Worm (Caenorhabditis elegans) whole organism, midembryonic: ENCODE measurements around the gene lin-32.

ENCODE experiments used
- T22C8.4 ChIP-seq: fragments of 200-800 bp; sonication (Bioruptor generic); IDR thresholded peaks from 2 replicates; pipeline ENCODE4 v1.3.6; 2022; ENCODE audit warnings: missing genetic modification characterization, missing compliant biosample characterization
- cog-1 ChIP-seq: sonication (generic microtip); optimal IDR thresholded peaks from 2 replicates; lab custom pipeline; 2016; ENCODE audit warnings: missing genetic modification characterization, missing compliant biosample characterization
- flt-1 ChIP-seq: fragments of 200-800 bp; sonication (Bioruptor generic); IDR thresholded peaks from 2 replicates; pipeline ENCODE4 v1.3.6; 2022; ENCODE audit warnings: missing genetic modification characterization, missing compliant biosample characterization
- klf-2 ChIP-seq: fragments of 200-800 bp; sonication (Bioruptor generic); conservative IDR thresholded peaks from 2 replicates; pipeline ENCODE4 v1.3.6; 2022; ENCODE audit warnings: missing genetic modification reagents, missing genetic modification characterization, missing compliant biosample characterization
- med-1 ChIP-seq: sonication (generic microtip); optimal IDR thresholded peaks from 2 replicates; lab custom pipeline; 2017; ENCODE audit warnings: missing genetic modification characterization, mild to moderate bottlenecking, missing compliant biosample characterization, antibody characterized with exemption, missing genetic modification reagents; ENCODE audit not compliant: insufficient read depth
- ref-1 ChIP-seq: fragments of 200-800 bp; sonication (Bioruptor generic); conservative IDR thresholded peaks from 2 replicates; pipeline ENCODE4 v1.3.6; 2022; ENCODE audit warnings: missing genetic modification reagents, missing genetic modification characterization, missing compliant biosample characterization
- tab-1 ChIP-seq: fragments of 200-800 bp; sonication (Bioruptor generic); IDR thresholded peaks from 2 replicates; pipeline ENCODE4 v1.3.6; 2022; ENCODE audit warnings: missing genetic modification characterization, missing compliant biosample characterization
- ztf-23 ChIP-seq: fragments of 200-800 bp; sonication (Bioruptor generic); IDR thresholded peaks from 2 replicates; pipeline ENCODE4 v1.3.6; 2022; ENCODE audit warnings: missing genetic modification reagents, missing genetic modification characterization, missing compliant biosample characterization
- ztf-29 ChIP-seq: fragments of 200-800 bp; sonication (Bioruptor generic); IDR thresholded peaks from 2 replicates; pipeline ENCODE4 v1.3.6; 2022; ENCODE audit warnings: missing genetic modification reagents, missing genetic modification characterization, missing compliant biosample characterization

Gene lin-32

DNA sequence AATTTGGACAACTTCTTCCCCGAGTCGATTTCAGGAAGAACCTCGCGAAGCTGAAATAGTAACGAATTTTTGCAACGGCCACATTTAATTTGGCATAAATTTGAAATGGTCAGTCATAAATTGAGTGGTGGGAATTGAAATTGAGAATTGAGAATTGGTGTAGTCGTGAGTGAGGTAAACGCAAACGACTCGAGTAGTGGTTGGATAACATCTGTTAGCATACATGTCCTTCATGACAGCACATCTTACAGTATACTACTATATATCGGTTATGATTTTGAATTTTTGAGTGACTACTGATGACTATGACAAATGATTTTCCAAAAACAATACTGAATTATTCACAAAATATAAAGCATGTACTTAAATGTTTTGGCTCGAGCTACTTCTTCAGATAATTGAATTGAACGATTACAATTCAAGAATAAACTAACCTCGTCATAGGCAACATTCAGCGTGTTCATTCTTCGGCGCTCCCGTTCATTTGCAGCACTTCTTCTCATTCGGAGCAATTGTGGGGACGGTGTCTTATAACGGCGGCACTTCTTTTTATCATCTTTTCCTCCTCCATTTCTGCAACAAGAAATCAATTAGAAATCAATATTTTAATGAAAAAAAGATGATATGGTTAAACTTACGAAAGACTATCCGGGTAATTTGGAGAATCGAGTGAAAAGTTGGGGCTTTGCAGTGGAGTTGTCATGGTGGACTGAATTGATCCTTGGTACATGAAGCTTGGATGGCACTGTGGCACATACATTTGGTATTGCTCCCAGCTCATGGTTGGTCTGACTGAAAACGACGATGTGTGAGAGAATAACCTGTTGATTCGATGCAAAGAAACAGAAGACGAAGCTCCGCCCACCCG lies at the start of gene lin-32:
Gene lin-32, minus strand, starts transcription at position 818 of the 868 bp plus-strand sequence.
- no peak for TF ChIP-seq tab-1

- TF ChIP-seq med-1 (no peak), klf-2 (GFP tag; lab: Robert Waterston, UW) (no peak), T22C8.4 (GFP tag; lab: Robert Waterston, UW) (no peak), ztf-23 (GFP tag; lab: Robert Waterston, UW) (no peak), tab-1 (no peak), ztf-29 (GFP tag; lab: Robert Waterston, UW) (no peak), cog-1 (tag; lab: Kevin White, UChicago) (no peak), flt-1 (GFP tag; lab: Robert Waterston, UW) (no peak), ref-1 (GFP tag; lab: Robert Waterston, UW) (no peak)
These were observed 46.1 kb upstream of the lin-32 start for ce11 chrX:2276000-2276399.

DNA sequence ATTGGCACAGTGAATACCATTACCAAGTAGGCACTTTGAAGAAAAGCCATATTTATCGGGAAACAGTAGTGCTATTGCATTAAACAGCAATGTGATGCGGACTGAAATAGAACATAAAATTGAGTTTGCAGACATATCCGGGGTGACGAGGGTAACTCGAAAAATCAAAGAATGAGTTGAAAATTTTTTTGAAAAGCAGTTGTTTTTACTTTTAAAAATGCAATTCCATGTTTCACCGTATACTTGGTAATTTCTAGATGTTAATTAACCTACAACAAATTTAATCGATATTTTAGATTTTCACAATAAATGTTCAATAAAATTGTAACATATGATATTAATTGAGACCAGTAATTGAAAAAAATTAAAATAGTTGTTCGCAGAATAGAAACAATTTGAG lies 44.3 kb upstream of the lin-32 start, which contains the start of gene AH9.4:
Gene AH9.4, minus strand, starts transcription at position 101 of the 400 bp plus-strand sequence.
- TF ChIP-seq ztf-29 (GFP tag; lab: Robert Waterston, UW) (no peak), flt-1 (GFP tag; lab: Robert Waterston, UW) (no peak), cog-1 (tag; lab: Kevin White, UChicago) (no peak), med-1 (no peak), tab-1 (no peak), klf-2 (GFP tag; lab: Robert Waterston, UW) (no peak), ztf-23 (GFP tag; lab: Robert Waterston, UW) (no peak), ref-1 (GFP tag; lab: Robert Waterston, UW) (no peak), T22C8.4 (GFP tag; lab: Robert Waterston, UW) (no peak)

DNA sequence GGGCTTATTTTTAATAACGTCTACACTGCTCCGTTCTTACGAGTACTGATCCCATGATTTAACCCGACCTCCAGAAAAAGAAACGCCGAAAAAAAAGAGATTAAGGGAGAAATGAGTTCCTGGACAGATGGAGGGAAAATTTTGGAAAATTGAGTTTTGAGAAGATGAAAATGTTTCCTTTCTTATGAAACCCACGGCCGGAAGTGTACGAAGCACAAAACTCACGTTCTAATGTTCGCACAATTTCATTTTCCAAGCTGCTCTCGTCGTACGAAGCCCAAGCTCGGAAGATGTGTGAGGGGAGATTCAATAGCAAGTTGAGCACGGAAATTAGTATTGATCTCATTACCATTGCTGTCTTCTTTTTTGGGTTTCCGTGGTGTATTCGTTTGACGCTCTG lies 41.5 kb upstream of the lin-32 start:
- TF ChIP-seq ztf-23 (GFP tag; lab: Robert Waterston, UW) = no peak
- TF ChIP-seq flt-1 (GFP tag; lab: Robert Waterston, UW) = no peak

DNA sequence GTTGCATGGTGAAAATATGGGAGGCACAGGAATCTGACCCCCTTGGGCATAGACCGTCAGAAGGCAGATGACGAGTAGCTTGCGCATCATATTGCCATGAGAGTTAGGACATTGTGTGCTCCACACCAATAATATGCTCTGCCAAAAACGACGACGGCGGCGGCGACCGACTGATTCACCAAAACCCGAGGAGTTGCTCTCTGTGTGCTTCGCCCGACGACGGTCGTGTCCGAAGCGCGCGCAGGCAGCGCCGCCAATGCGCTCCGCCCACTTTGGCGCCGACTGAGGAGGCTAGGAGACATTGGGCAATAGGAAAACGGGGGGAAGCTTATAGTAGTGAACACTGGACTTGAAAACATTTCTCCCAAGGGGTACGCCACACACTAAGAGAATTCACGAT lies 38.0 kb upstream of the lin-32 start, which contains the start of gene AH9.6:
Gene AH9.6, minus strand, starts transcription at position 183 of the 400 bp plus-strand sequence.
- TF ChIP-seq tab-1 = no peak
- no peak for TF ChIP-seq med-1
- TF ChIP-seq T22C8.4 (GFP tag; lab: Robert Waterston, UW) = no peak
- no peak for TF ChIP-seq cog-1 (tag; lab: Kevin White, UChicago)
- no peak for TF ChIP-seq ztf-29 (GFP tag; lab: Robert Waterston, UW)
- no peak for TF ChIP-seq ztf-23 (GFP tag; lab: Robert Waterston, UW)
- no peak for TF ChIP-seq flt-1 (GFP tag; lab: Robert Waterston, UW)

- TF ChIP-seq flt-1 (GFP tag; lab: Robert Waterston, UW) (no peak), T22C8.4 (GFP tag; lab: Robert Waterston, UW) (no peak), ztf-29 (GFP tag; lab: Robert Waterston, UW) (no peak), ref-1 (GFP tag; lab: Robert Waterston, UW) (no peak), med-1 (no peak), tab-1 (no peak)
These were observed 36.9 kb upstream of the lin-32 start for ce11 chrX:2266777-2267176.

- no peak for TF ChIP-seq ref-1 (GFP tag; lab: Robert Waterston, UW)
- TF ChIP-seq ztf-23 (GFP tag; lab: Robert Waterston, UW) = no peak
- TF ChIP-seq med-1 = no peak
- TF ChIP-seq flt-1 (GFP tag; lab: Robert Waterston, UW) = no peak
- no peak for TF ChIP-seq tab-1
- no peak for TF ChIP-seq cog-1 (tag; lab: Kevin White, UChicago)
- TF ChIP-seq klf-2 (GFP tag; lab: Robert Waterston, UW) = no peak
- no peak for TF ChIP-seq T22C8.4 (GFP tag; lab: Robert Waterston, UW)
- no peak for TF ChIP-seq ztf-29 (GFP tag; lab: Robert Waterston, UW)
These were observed 36.4 kb upstream of the lin-32 start for ce11 chrX:2266366-2266765.

DNA sequence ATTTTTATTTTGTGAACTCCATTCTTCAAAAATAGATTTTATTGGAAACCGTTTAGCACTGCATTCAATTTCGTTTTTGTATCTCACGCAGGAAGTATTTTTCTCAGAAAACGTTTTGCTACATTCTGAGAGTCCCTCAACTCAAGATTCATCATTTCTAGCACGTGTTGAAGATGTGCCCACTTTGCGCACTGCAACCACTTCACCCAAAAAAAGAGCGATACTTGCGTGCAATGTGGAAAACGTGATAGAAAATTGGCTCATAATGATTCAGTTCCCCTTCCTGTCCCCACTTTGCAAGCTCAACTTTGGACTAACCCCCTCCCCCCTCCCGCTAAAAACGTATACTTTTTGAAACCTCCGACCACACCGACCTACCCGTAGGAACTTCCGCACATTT lies 35.1 kb upstream of the lin-32 start:
- TF ChIP-seq ref-1 (GFP tag; lab: Robert Waterston, UW) = no peak
- no peak for TF ChIP-seq klf-2 (GFP tag; lab: Robert Waterston, UW)
- no peak for TF ChIP-seq cog-1 (tag; lab: Kevin White, UChicago)
- no peak for TF ChIP-seq T22C8.4 (GFP tag; lab: Robert Waterston, UW)
- no peak for TF ChIP-seq med-1
- TF ChIP-seq flt-1 (GFP tag; lab: Robert Waterston, UW) = no peak
- TF ChIP-seq ztf-29 (GFP tag; lab: Robert Waterston, UW) = no peak
- TF ChIP-seq tab-1 = no peak
- no peak for TF ChIP-seq ztf-23 (GFP tag; lab: Robert Waterston, UW)

DNA sequence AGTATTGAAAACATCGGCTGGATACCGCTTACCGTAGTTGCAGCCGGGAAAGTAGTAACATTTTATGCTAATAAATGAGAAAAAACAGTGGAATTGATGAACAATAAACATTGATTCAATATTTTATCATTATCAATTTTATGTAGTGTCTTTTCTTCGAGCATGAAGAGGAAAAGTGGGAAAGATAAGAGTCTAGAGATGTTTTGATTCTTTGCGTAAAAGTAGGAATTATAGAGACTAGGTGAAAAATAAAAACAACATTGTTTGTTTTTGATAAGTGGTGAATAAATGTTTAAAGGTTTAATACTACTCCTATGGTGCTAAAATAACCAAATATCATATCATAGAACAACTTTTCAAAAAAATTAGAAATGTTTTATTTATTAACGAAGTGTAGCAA lies 32.5 kb upstream of the lin-32 start:
- TF ChIP-seq ztf-29 (GFP tag; lab: Robert Waterston, UW) (no peak), cog-1 (tag; lab: Kevin White, UChicago) (no peak), med-1 (no peak), ztf-23 (GFP tag; lab: Robert Waterston, UW) (no peak), flt-1 (GFP tag; lab: Robert Waterston, UW) (no peak), T22C8.4 (GFP tag; lab: Robert Waterston, UW) (no peak), ref-1 (GFP tag; lab: Robert Waterston, UW) (no peak), tab-1 (no peak), klf-2 (GFP tag; lab: Robert Waterston, UW) (no peak)

DNA sequence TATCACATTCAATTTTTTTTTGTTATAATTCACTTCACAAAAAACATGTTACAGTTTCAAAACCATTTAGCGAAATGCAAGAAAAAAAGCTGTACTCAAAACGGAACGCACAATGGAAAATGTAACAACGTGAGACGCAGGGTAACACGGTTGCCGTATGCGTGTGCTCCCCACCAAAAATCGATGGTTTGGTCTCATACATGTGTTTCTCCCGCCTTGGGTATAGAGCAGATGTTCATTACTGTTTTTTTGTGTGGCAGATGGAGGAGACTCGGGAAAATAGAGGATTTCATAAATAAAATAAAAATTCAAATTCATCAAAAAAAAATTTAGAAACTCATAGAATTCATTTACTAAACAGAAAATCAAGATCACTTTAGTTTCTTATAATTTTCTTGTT lies 31.1 kb upstream of the lin-32 start, which contains the start of gene AH9.3:
Gene AH9.3, minus strand, starts transcription at position 101 of the 400 bp plus-strand sequence.
- no peak for TF ChIP-seq T22C8.4 (GFP tag; lab: Robert Waterston, UW)
- no peak for TF ChIP-seq klf-2 (GFP tag; lab: Robert Waterston, UW)
